Worm (Caenorhabditis elegans) whole organism, late embryonic: ENCODE measurements around the gene tre-4.

Experiments used
- F13H6.1 ChIP-seq: sonication (generic microtip); optimal IDR thresholded peaks from 2 replicates; lab custom pipeline; 2016; ENCODE audit warnings: missing genetic modification characterization, missing compliant biosample characterization
- ceh-22 ChIP-seq: sonication (generic microtip); optimal IDR thresholded peaks from 2 replicates; lab custom pipeline; 2017; ENCODE audit warnings: missing biosample characterization, missing genetic modification characterization
- ceh-31 ChIP-seq: sonication (generic microtip); optimal IDR thresholded peaks from 2 replicates; lab custom pipeline; 2016; ENCODE audit warnings: missing genetic modification characterization, missing compliant biosample characterization
- ceh-45 ChIP-seq: fragments of 200-800 bp; sonication (Bioruptor generic); IDR thresholded peaks from 2 replicates; pipeline ENCODE4 v1.3.6; 2022; ENCODE audit warnings: missing genetic modification reagents, missing genetic modification characterization, missing compliant biosample characterization
- elt-2 ChIP-seq: sonication (generic microtip); optimal IDR thresholded peaks from 2 replicates; lab custom pipeline; 2016; ENCODE audit warnings: missing genetic modification reagents, missing genetic modification characterization, missing compliant biosample characterization
- madf-2 ChIP-seq: sonication (generic microtip); optimal IDR thresholded peaks from 2 replicates; lab custom pipeline; 2017; ENCODE audit warnings: missing genetic modification characterization, missing compliant biosample characterization
- nfya-1 ChIP-seq: sonication (generic microtip); optimal IDR thresholded peaks from 2 replicates; lab custom pipeline; 2017; ENCODE audit warnings: missing genetic modification characterization, mild to moderate bottlenecking, missing compliant biosample characterization, antibody characterized with exemption, moderate library complexity
- pqm-1 ChIP-seq: sonication (generic microtip); optimal IDR thresholded peaks from 2 replicates; lab custom pipeline; 2016; ENCODE audit warnings: missing genetic modification characterization, missing compliant biosample characterization
- rnt-1 ChIP-seq: sonication (generic microtip); optimal IDR thresholded peaks from 2 replicates; lab custom pipeline; 2016; ENCODE audit warnings: missing genetic modification characterization, missing compliant biosample characterization
- unc-3 ChIP-seq, 2 experiments: fragments of 200-800 bp in 1 of 2; sonication (Bioruptor generic) in 1 of 2; sonication (generic microtip) in 1 of 2; conservative IDR thresholded peaks in 1 of 2; optimal IDR thresholded peaks in 1 of 2; 2 replicates each; pipeline versions ENCODE4 v1.3.6 to Lab custom; 2016 to 2022; ENCODE audit warnings: missing compliant biosample characterization in 2 of 2, missing genetic modification characterization in 2 of 2, missing genetic modification reagents in 1 of 2
- ztf-16 ChIP-seq: sonication (generic microtip); optimal IDR thresholded peaks from 2 replicates; lab custom pipeline; 2017; ENCODE audit warnings: missing genetic modification characterization, missing compliant biosample characterization

- TF ChIP-seq madf-2 (tag; lab: Kevin White, UChicago) (no peak), ceh-31 (tag; lab: Kevin White, UChicago) (peak; percentile 37), unc-3 (GFP tag; conservative IDR thresholded peaks at IDR 0.05; lab: Robert Waterston, UW) (0 out of 2 replicates have a peak, but pooled peaks have one; percentile 23), unc-3 (tag; optimal IDR thresholded peaks at IDR 0.05; lab: Kevin White, UChicago) (no peak), pqm-1 (tag; lab: Kevin White, UChicago) (no peak), ztf-16 (tag; lab: Kevin White, UChicago) (no peak), F13H6.1 (tag; lab: Kevin White, UChicago) (no peak), nfya-1 (tag; lab: Kevin White, UChicago) (no peak), rnt-1 (tag; lab: Kevin White, UChicago) (peak; percentile 37), ceh-45 (no peak), ceh-22 (no peak), elt-2 (tag; lab: Kevin White, UChicago) (peak; percentile 21)
These were observed 29.5 kb upstream of the tre-4 start for ce11 chrX:13442446-13442845.
